Fruit fly (Drosophila melanogaster): Measurements from ENCODE around the gene zetaCOP.

zetaCOP gene

dm6 chr3L:16682371-16682770 lies 9.0 kb upstream of the zetaCOP start:
- peak; percentile 23 for TF ChIP-seq h (GFP tag; optimal IDR thresholded peaks at IDR 0.05)
- no peak for TF ChIP-seq Dfd (GFP tag; optimal IDR thresholded peaks at IDR 0.05)
- no peak for TF ChIP-seq Hr83 (GFP tag; optimal IDR thresholded peaks at IDR 0.05; ENCODE audit: poor library complexity, severe bottlenecking)
- no peak for TF ChIP-seq Rel (GFP tag; optimal IDR thresholded peaks at IDR 0.05)
- TF ChIP-seq Rel (tag; optimal IDR thresholded peaks at IDR 0.05) = peak; percentile 94
- no peak for TF ChIP-seq fru (GFP tag; optimal IDR thresholded peaks at IDR 0.05)
- TF ChIP-seq CG9705 (GFP tag; optimal IDR thresholded peaks at IDR 0.05) = no peak
- peak; percentile 63 for TF ChIP-seq CrebA (GFP tag; optimal IDR thresholded peaks at IDR 0.05; ENCODE audit: borderline replicate concordance)
- no peak for TF ChIP-seq N (GFP tag; optimal IDR thresholded peaks at IDR 0.05)

- TF ChIP-seq Dfd (GFP tag; optimal IDR thresholded peaks at IDR 0.05) (peak; percentile 98), pan (optimal IDR thresholded peaks at IDR 0.05) (no peak)
These were observed 6.3 kb upstream of the zetaCOP start for dm6 chr3L:16679492-16680120.

dm6 chr3L:16670882-16671675 lies 2.3 kb downstream of the zetaCOP start:
- TF ChIP-seq Hr78 (GFP tag; optimal IDR thresholded peaks at IDR 0.05) = no peak
- no peak for TF ChIP-seq Rel (GFP tag; optimal IDR thresholded peaks at IDR 0.05)
- peak; percentile 85 for TF ChIP-seq Rel (tag; optimal IDR thresholded peaks at IDR 0.05)

- TF ChIP-seq sage (GFP tag; optimal IDR thresholded peaks at IDR 0.05) (no peak), Jra (GFP tag; optimal IDR thresholded peaks at IDR 0.05) (peak; percentile 55), dmrt93B (GFP tag; optimal IDR thresholded peaks at IDR 0.05) (no peak), Hnf4 (GFP tag; optimal IDR thresholded peaks at IDR 0.05) (peak; percentile 61), br (GFP tag; optimal IDR thresholded peaks at IDR 0.05) (peak; percentile 23), woc (GFP tag; optimal IDR thresholded peaks at IDR 0.05) (no peak), pan (optimal IDR thresholded peaks at IDR 0.05) (no peak), HLH106 (tag; optimal IDR thresholded peaks at IDR 0.05) (peak; percentile 22), brk (GFP tag; optimal IDR thresholded peaks at IDR 0.05) (no peak), Hr83 (GFP tag; optimal IDR thresholded peaks at IDR 0.05; ENCODE audit: poor library complexity, severe bottlenecking) (peak; percentile 93), tai (GFP tag; optimal IDR thresholded peaks at IDR 0.05) (no peak), CG32264 (GFP tag; optimal IDR thresholded peaks at IDR 0.05) (no peak), jim (GFP tag; optimal IDR thresholded peaks at IDR 0.05) (no peak), fru (GFP tag; optimal IDR thresholded peaks at IDR 0.05) (peak; percentile 34), psq (GFP tag; optimal IDR thresholded peaks at IDR 0.05) (no peak), Sp1 (GFP tag; optimal IDR thresholded peaks at IDR 0.05) (peak; percentile 25), rgr (GFP tag; optimal IDR thresholded peaks at IDR 0.05) (peak; percentile 56), dsf (GFP tag; optimal IDR thresholded peaks at IDR 0.05; ENCODE audit: borderline replicate concordance) (no peak), N (GFP tag; optimal IDR thresholded peaks at IDR 0.05) (no peak), Abd-B (GFP tag; optimal IDR thresholded peaks at IDR 0.05) (no peak), lola (GFP tag; optimal IDR thresholded peaks at IDR 0.05) (no peak), Dfd (GFP tag; optimal IDR thresholded peaks at IDR 0.05) (no peak), foxo (GFP tag; optimal IDR thresholded peaks at IDR 0.05) (peak in 1 of 2 experiments; percentile 16), Dif (GFP tag; optimal IDR thresholded peaks at IDR 0.05; ENCODE audit: partially characterized antibody) (no peak), usp (GFP tag; optimal IDR thresholded peaks at IDR 0.05) (no peak), Mio (GFP tag; optimal IDR thresholded peaks at IDR 0.05) (no peak), sv (GFP tag; optimal IDR thresholded peaks at IDR 0.05) (no peak), dl (GFP tag; optimal IDR thresholded peaks at IDR 0.05; ENCODE audit: insufficient read depth in 1 of 2, partially characterized antibody in 2 of 2) (no peak), GATAd (GFP tag; optimal IDR thresholded peaks at IDR 0.05) (no peak), Hr78 (GFP tag; optimal IDR thresholded peaks at IDR 0.05) (no peak), h (GFP tag; optimal IDR thresholded peaks at IDR 0.05) (peak; percentile 79), Rel (GFP tag; optimal IDR thresholded peaks at IDR 0.05) (no peak), Rel (tag; optimal IDR thresholded peaks at IDR 0.05) (peak; percentile 64), ey (GFP tag; optimal IDR thresholded peaks at IDR 0.05) (no peak), Myc (optimal IDR thresholded peaks at IDR 0.05) (no peak), CG9705 (GFP tag; optimal IDR thresholded peaks at IDR 0.05) (peak; percentile 12), OdsH (GFP tag; optimal IDR thresholded peaks at IDR 0.05) (peak; percentile 45), CrebA (GFP tag; optimal IDR thresholded peaks at IDR 0.05; ENCODE audit: borderline replicate concordance) (no peak), Vsx2 (GFP tag; optimal IDR thresholded peaks at IDR 0.05; ENCODE audit: partially characterized antibody) (no peak)
These were observed 3.2 kb downstream of the zetaCOP start for dm6 chr3L:16670195-16670594.
